Worm (Caenorhabditis elegans): ENCODE results near the gene gly-6.

gly-6 gene

ce11 chrIII:4330984-4331383 is at the start of gene gly-6:
TSS of gene gly-6 (minus strand) at chrIII:4331228.
- TF ChIP-seq nhr-237 (tag; optimal IDR thresholded peaks at IDR 0.05) (no peak), drap-1 (GFP tag; optimal IDR thresholded peaks at IDR 0.05) (no peak), flh-1 (GFP tag; optimal IDR thresholded peaks at IDR 0.05) (no peak), nhr-76 (tag; optimal IDR thresholded peaks at IDR 0.05) (no peak), mep-1 (tag; optimal IDR thresholded peaks at IDR 0.05) (no peak), ham-2 (GFP tag; optimal IDR thresholded peaks at IDR 0.05) (no peak), nhr-28 (tag; optimal IDR thresholded peaks at IDR 0.05) (no peak), elt-1 (tag; optimal IDR thresholded peaks at IDR 0.05; ENCODE audit: borderline replicate concordance, insufficient read depth) (no peak), snpc-4 (tag; optimal IDR thresholded peaks at IDR 0.05) (no peak), ztf-11 (tag; optimal IDR thresholded peaks at IDR 0.05) (no peak), pha-4 (tag; optimal IDR thresholded peaks at IDR 0.05) (no peak), unc-120 (tag; optimal IDR thresholded peaks at IDR 0.05; ENCODE audit: poor library complexity, severe bottlenecking) (no peak), zip-8 (tag; optimal IDR thresholded peaks at IDR 0.05) (no peak), bed-3 (GFP tag; optimal IDR thresholded peaks at IDR 0.05) (no peak), ceh-83 (GFP tag; optimal IDR thresholded peaks at IDR 0.05) (no peak), sem-2 (GFP tag; optimal IDR thresholded peaks at IDR 0.05) (no peak), M03D4.4 (tag; optimal IDR thresholded peaks at IDR 0.05) (no peak), ceh-43 (GFP tag; optimal IDR thresholded peaks at IDR 0.05) (no peak)

ce11 chrIII:4379717-4380116 is 48.7 kb upstream of the gly-6 start, which contains the start of gene B0284.3:
TSS of gene B0284.3 (minus strand) at chrIII:4379817.
- TF ChIP-seq zip-8 (tag; optimal IDR thresholded peaks at IDR 0.05) (no peak), ztf-11 (tag; optimal IDR thresholded peaks at IDR 0.05) (no peak), unc-62 (GFP tag; optimal IDR thresholded peaks at IDR 0.05) (no peak), nhr-12 (tag; optimal IDR thresholded peaks at IDR 0.05) (no peak), mep-1 (tag; optimal IDR thresholded peaks at IDR 0.05) (no peak), ceh-83 (GFP tag; optimal IDR thresholded peaks at IDR 0.05) (no peak)

ce11 chrIII:4378600-4379293 is 47.7 kb upstream of the gly-6 start:
- TF ChIP-seq sptf-1 (tag; optimal IDR thresholded peaks at IDR 0.05) = peak; percentile 69
- TF ChIP-seq sem-2 (GFP tag; optimal IDR thresholded peaks at IDR 0.05) = peak; percentile 61
- peak; percentile 13 for TF ChIP-seq pha-4 (tag; optimal IDR thresholded peaks at IDR 0.05)
- peak; percentile 44 for TF ChIP-seq ham-2 (GFP tag; optimal IDR thresholded peaks at IDR 0.05)
- TF ChIP-seq lin-32 (GFP tag; optimal IDR thresholded peaks at IDR 0.05) = peak; percentile 10
- peak; percentile 33 for TF ChIP-seq mep-1 (tag; optimal IDR thresholded peaks at IDR 0.05)
- TF ChIP-seq drap-1 (GFP tag; optimal IDR thresholded peaks at IDR 0.05) = peak; percentile 65
- peak; percentile 66 for TF ChIP-seq cnd-1 (tag; optimal IDR thresholded peaks at IDR 0.05)
- TF ChIP-seq nhr-2 (tag; optimal IDR thresholded peaks at IDR 0.05) = peak; percentile 25
- TF ChIP-seq hlh-1 (tag; optimal IDR thresholded peaks at IDR 0.05) = peak; percentile 53
- peak; percentile 10 for TF ChIP-seq lin-13 (tag; optimal IDR thresholded peaks at IDR 0.05)
- peak; percentile 23 for TF ChIP-seq ceh-43 (GFP tag; optimal IDR thresholded peaks at IDR 0.05)
- TF ChIP-seq mls-2 (tag; optimal IDR thresholded peaks at IDR 0.05) = peak; percentile 87
- peak; percentile 77 for TF ChIP-seq ceh-83 (GFP tag; optimal IDR thresholded peaks at IDR 0.05)
- TF ChIP-seq unc-120 (tag; optimal IDR thresholded peaks at IDR 0.05; ENCODE audit: poor library complexity, severe bottlenecking) = peak; percentile 56
- TF ChIP-seq tbx-8 (GFP tag; optimal IDR thresholded peaks at IDR 0.05) = peak; percentile 33
- TF ChIP-seq bed-3 (GFP tag; optimal IDR thresholded peaks at IDR 0.05) = peak; percentile 45
- TF ChIP-seq lsy-2 (tag; optimal IDR thresholded peaks at IDR 0.05) = peak; percentile 13
- peak; percentile 79 for TF ChIP-seq M03D4.4 (tag; optimal IDR thresholded peaks at IDR 0.05)

- TF ChIP-seq ceh-43 (GFP tag; optimal IDR thresholded peaks at IDR 0.05) = no peak
- TF ChIP-seq snpc-4 (tag; optimal IDR thresholded peaks at IDR 0.05) = no peak
- no peak for TF ChIP-seq cnd-1 (tag; optimal IDR thresholded peaks at IDR 0.05)
- TF ChIP-seq bed-3 (GFP tag; optimal IDR thresholded peaks at IDR 0.05) = no peak
- no peak for TF ChIP-seq sem-2 (GFP tag; optimal IDR thresholded peaks at IDR 0.05)
- no peak for TF ChIP-seq mls-2 (tag; optimal IDR thresholded peaks at IDR 0.05)
- TF ChIP-seq lin-13 (tag; optimal IDR thresholded peaks at IDR 0.05) = no peak
- no peak for TF ChIP-seq ham-2 (GFP tag; optimal IDR thresholded peaks at IDR 0.05)
- no peak for TF ChIP-seq ces-1 (GFP tag; optimal IDR thresholded peaks at IDR 0.05)
- no peak for TF ChIP-seq ztf-11 (tag; optimal IDR thresholded peaks at IDR 0.05)
- no peak for TF ChIP-seq unc-62 (GFP tag; optimal IDR thresholded peaks at IDR 0.05)
- TF ChIP-seq pha-4 (tag; optimal IDR thresholded peaks at IDR 0.05) = no peak
- TF ChIP-seq nhr-237 (tag; optimal IDR thresholded peaks at IDR 0.05) = no peak
- TF ChIP-seq zip-8 (tag; optimal IDR thresholded peaks at IDR 0.05) = no peak
Observed at ce11 chrIII:4374854-4375253, 43.8 kb upstream of the gly-6 start, which contains the start of gene pals-26. TSS of gene pals-26 (plus strand) at chrIII:4375154.
